Worm (Caenorhabditis elegans): ENCODE measurements around the gene F01F1.14.

F01F1.14 gene

ce11 chrIII:5897468-5897867, 14.7 kb upstream of the F01F1.14 start:
- no peak for TF ChIP-seq unc-62 (GFP tag; optimal IDR thresholded peaks at IDR 0.05)

DNA sequence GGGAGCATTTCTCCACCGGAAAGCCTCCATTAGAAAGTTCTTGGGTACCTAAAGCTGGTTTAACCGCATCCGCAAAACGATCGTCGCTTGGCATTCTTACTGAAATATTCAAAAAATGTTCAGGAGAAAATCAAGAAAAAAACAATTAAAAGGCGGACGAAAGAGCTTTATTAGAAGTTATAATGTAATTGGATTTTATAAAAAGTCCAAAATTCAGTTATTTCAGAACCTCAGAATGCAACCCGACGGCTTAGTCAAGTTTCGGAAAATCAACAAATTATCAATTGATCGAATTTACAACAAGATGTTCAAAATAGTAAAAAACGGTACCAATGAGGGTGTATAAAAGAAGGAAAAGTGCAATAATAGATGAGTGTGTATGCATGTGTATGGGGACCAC, 13.2 kb upstream of the F01F1.14 start, which contains the start of gene pxl-1:
Gene pxl-1 (minus strand): TSS at position 101 of the 400 bp plus-strand sequence.
- no peak for TF ChIP-seq unc-62 (GFP tag; optimal IDR thresholded peaks at IDR 0.05)

DNA sequence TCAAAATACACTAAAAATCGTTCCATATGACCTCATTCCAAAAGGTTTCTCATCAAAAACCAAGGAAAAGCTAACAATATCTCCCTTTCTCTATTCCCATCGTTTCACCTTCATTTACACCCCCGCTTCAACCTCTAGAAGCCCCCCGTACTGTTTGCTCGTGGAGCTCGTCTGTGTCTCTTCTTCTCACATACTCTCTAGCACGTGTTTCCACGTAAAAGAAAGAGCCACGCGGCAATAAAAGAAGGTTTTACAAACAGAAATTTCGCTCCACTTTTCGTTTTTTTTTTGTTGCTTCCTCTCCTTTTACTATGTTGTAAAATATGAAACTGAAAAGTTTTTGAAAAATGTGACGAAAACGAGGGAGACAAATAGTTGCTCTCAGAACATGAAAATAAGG, 10.2 kb upstream of the F01F1.14 start:
- TF ChIP-seq unc-62 (GFP tag; optimal IDR thresholded peaks at IDR 0.05), result no peak

- TF ChIP-seq unc-62 (GFP tag; optimal IDR thresholded peaks at IDR 0.05), result no peak
Measured at ce11 chrIII:5888675-5889074, 6.0 kb upstream of the F01F1.14 start, which contains the start of gene C28H8.8. TSS of gene C28H8.8 (minus strand) at chrIII:5888775.

- TF ChIP-seq unc-62 (GFP tag; optimal IDR thresholded peaks at IDR 0.05), result no peak
Measured at ce11 chrIII:5886893-5887292, 4.2 kb upstream of the F01F1.14 start, which contains the start of gene C28H8.7. TSS of gene C28H8.7 (minus strand) at chrIII:5886993.

- TF ChIP-seq unc-62 (GFP tag; optimal IDR thresholded peaks at IDR 0.05), result no peak
Measured at ce11 chrIII:5884459-5884858, 1.7 kb upstream of the F01F1.14 start.

- TF ChIP-seq unc-62 (GFP tag; optimal IDR thresholded peaks at IDR 0.05), result no peak
Measured at ce11 chrIII:5884007-5884406, 1.3 kb upstream of the F01F1.14 start, which contains the start of gene C28H8.5. TSS of gene C28H8.5 (plus strand) at chrIII:5884307.

DNA sequence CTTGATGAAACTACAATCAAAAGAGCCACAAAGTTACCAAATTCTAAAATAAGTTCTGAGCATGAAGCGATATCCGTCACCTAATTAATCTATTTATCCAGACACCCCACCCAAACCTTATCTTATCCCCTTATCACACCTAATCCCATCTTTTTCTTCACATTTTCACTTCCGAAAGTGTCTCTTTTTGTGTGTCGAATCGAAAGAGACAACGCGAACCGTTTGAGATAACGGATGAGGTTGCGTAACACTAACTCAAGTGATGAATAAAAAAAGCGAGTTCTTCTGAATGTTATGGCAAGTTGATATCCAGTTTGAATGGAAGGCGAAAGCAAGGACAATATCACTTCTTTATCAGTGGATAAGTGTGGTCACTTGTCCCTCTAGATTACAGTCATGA, 794 bp upstream of the F01F1.14 start:
- no peak for TF ChIP-seq unc-62 (GFP tag; optimal IDR thresholded peaks at IDR 0.05)

- no peak for TF ChIP-seq unc-62 (GFP tag; optimal IDR thresholded peaks at IDR 0.05)
Measured at ce11 chrIII:5882284-5882683, 439 bp downstream of the F01F1.14 start.

- TF ChIP-seq unc-62 (GFP tag; optimal IDR thresholded peaks at IDR 0.05), result no peak
Measured at ce11 chrIII:5879291-5879968, 3.3 kb downstream of the F01F1.14 start, which contains the start of gene hpo-10. TSS of gene hpo-10 (plus strand) at chrIII:5879489.

ce11 chrIII:5878215-5878614, 4.5 kb downstream of the F01F1.14 start, which contains the start of the genes mig-21 and F01F1.2:
TSS of gene mig-21 (minus strand) at chrIII:5878380.
TSS of gene F01F1.2 (plus strand) at chrIII:5878554.
- no peak for TF ChIP-seq unc-62 (GFP tag; optimal IDR thresholded peaks at IDR 0.05)

ce11 chrIII:5876867-5877641, 5.7 kb downstream of the F01F1.14 start:
- no peak for TF ChIP-seq unc-62 (GFP tag; optimal IDR thresholded peaks at IDR 0.05)

DNA sequence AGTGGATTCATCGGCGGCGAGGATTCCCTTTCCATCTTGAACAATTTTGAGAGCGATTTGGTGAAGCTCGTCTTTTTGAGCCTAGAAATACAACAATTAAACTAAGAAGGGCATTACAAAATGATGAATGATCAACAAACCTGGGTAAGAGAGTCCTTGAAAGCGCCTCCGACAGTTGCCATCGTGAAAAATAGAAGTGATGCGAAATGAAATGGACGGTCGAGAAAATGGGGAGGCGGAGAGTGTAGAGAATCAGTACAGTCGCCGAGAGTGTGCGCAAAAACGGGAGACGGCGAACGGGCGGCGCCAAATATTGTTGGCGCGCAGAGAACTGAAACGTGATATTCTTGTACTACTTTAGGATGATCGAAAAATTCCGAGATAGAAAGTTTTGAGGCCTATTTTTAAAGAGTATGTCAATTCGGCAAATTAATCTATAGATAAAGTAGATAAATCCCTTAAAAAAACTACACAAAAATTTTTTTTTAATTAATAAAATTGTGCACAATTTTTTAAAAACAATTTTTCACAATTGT, 6.5 kb downstream of the F01F1.14 start, which contains the start of gene aldo-2:
Gene aldo-2 (minus strand): TSS at position 486 of the 536 bp plus-strand sequence.
- TF ChIP-seq unc-62 (GFP tag; optimal IDR thresholded peaks at IDR 0.05), result no peak

ce11 chrIII:5875705-5876104, 7.0 kb downstream of the F01F1.14 start:
- TF ChIP-seq unc-62 (GFP tag; optimal IDR thresholded peaks at IDR 0.05), result no peak

DNA sequence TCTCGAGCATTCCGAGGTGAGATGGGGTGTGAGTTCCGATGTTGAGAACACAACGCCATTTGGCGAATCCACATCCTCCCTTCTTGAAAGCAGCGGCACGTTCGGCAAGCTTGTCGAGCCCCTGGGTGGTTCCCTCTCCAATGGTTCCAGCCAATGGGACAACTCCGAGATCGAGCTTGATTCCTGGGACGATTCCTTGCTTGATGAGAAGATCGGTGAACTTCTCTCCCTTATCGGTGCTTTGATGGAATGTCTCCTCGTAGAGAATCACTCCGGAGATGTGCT, 7.4 kb downstream of the F01F1.14 start:
- no peak for TF ChIP-seq unc-62 (GFP tag; optimal IDR thresholded peaks at IDR 0.05)

ce11 chrIII:5874664-5875417, 7.9 kb downstream of the F01F1.14 start:
- TF ChIP-seq unc-62 (GFP tag; optimal IDR thresholded peaks at IDR 0.05), result no peak

Measured in whole organism, dauer.